Worm (Caenorhabditis elegans) whole organism, L4/young adult: ENCODE data around the gene C12D5.10.
"Not testable (repeated sequence)": the region's sequence is repeated elsewhere in the genome, so short reads cannot be mapped to it uniquely, and the experiment has no call there.

ENCODE experiments used
- W03F9.2 ChIP-seq: fragments of 150-350 bp; optimal IDR thresholded peaks from 2 replicates; lab custom pipeline; 2014; ENCODE audit warnings: missing biosample characterization, missing genetic modification characterization
- dao-5 ChIP-seq: sonication (generic microtip); optimal IDR thresholded peaks from 2 replicates; lab custom pipeline; 2016; ENCODE audit warnings: missing genotype, missing genetic modification characterization, moderate library complexity, missing compliant biosample characterization
- him-1 ChIP-seq: sonication (generic microtip); optimal IDR thresholded peaks from 2 replicates; lab custom pipeline; 2016; ENCODE audit warnings: missing genotype, missing genetic modification reagents, missing genetic modification characterization, missing compliant biosample characterization

- TF ChIP-seq W03F9.2 (tag; lab: Kevin White, UChicago); him-1; dao-5 (tag; lab: Kevin White, UChicago): not testable (repeated sequence)
Measured at ce11 chrV:7703536-7703935, 10.2 kb upstream of the C12D5.10 start, which contains the start of gene srsx-40.
